Fruit fly (Drosophila melanogaster) whole organism, pupa: ENCODE measurements around the gene CG14855.

Experiments used
- CG10348 ChIP-seq: fragments of 200-800 bp; sonication (Bioruptor generic); IDR thresholded peaks from 2 replicates; pipeline ENCODE4 v1.3.6; 2022; ENCODE audit warnings: missing biosample characterization, missing genetic modification characterization
- CG15710 ChIP-seq: fragments of 200-800 bp; sonication (Bioruptor generic); optimal IDR thresholded peaks from 2 replicates; lab custom pipeline; 2018; ENCODE audit warnings: missing biosample characterization, mild to moderate bottlenecking, missing genetic modification characterization, moderate library complexity
- CG34367 ChIP-seq: fragments of 200-800 bp; sonication (Bioruptor generic); optimal IDR thresholded peaks from 2 replicates; lab custom pipeline; 2018; ENCODE audit warnings: missing biosample characterization, mild to moderate bottlenecking, missing genetic modification characterization
- CG8159 ChIP-seq: fragments of 200-800 bp; sonication (Bioruptor generic); optimal IDR thresholded peaks from 3 replicates; lab custom pipeline; 2018; ENCODE audit warnings: missing biosample characterization, mild to moderate bottlenecking, missing genetic modification characterization, moderate library complexity
- CG8301 ChIP-seq: fragments of 200-800 bp; sonication (Bioruptor generic); optimal IDR thresholded peaks from 2 replicates; lab custom pipeline; 2018; ENCODE audit warnings: missing biosample characterization, mild to moderate bottlenecking, missing genetic modification characterization
- CG9948 ChIP-seq: fragments of 200-800 bp; sonication (Bioruptor generic); optimal IDR thresholded peaks from 2 replicates; lab custom pipeline; 2018; ENCODE audit warnings: missing biosample characterization, mild to moderate bottlenecking, missing genetic modification characterization, moderate library complexity
- D1 ChIP-seq: fragments of 200-800 bp; sonication (Bioruptor generic); optimal IDR thresholded peaks from 2 replicates; lab custom pipeline; 2018; ENCODE audit warnings: missing biosample characterization, mild to moderate bottlenecking, missing genetic modification characterization, moderate library complexity
- EcR ChIP-seq: fragments of 200-800 bp; sonication (Bioruptor generic); optimal IDR thresholded peaks from 3 replicates; lab custom pipeline; 2019; ENCODE audit warnings: missing biosample characterization, missing genetic modification characterization, mild to moderate bottlenecking, moderate library complexity, missing genetic modification reagents
- Pif1A ChIP-seq: fragments of 200-800 bp; sonication (Bioruptor generic); optimal IDR thresholded peaks from 3 replicates; lab custom pipeline; 2016; ENCODE audit warnings: missing biosample characterization, missing genetic modification characterization
- Pif1B ChIP-seq: fragments of 200-800 bp; sonication (Bioruptor generic); optimal IDR thresholded peaks from 3 replicates; lab custom pipeline; 2016; ENCODE audit warnings: missing biosample characterization, missing genetic modification characterization
- Snoo ChIP-seq: fragments of 200-800 bp; sonication (Bioruptor generic); optimal IDR thresholded peaks from 3 replicates; lab custom pipeline; 2017; ENCODE audit warnings: missing biosample characterization, mild to moderate bottlenecking, missing genetic modification characterization, inconsistent platforms
- fd96Ca ChIP-seq: fragments of 200-800 bp; sonication (Bioruptor generic); IDR thresholded peaks from 3 replicates; pipeline ENCODE4 v1.3.6; 2022; ENCODE audit warnings: missing biosample characterization, missing genetic modification characterization
- gl ChIP-seq: fragments of 200-800 bp; sonication (Bioruptor generic); optimal IDR thresholded peaks from 2 replicates; lab custom pipeline; 2018; ENCODE audit warnings: missing biosample characterization, mild to moderate bottlenecking, missing genetic modification characterization
- rn ChIP-seq: fragments of 200-800 bp; sonication (Bioruptor generic); IDR thresholded peaks from 2 replicates; pipeline ENCODE4 v1.3.6; 2022; ENCODE audit warnings: missing biosample characterization, missing genetic modification characterization

dm6 chr3R:14748323-14749076 is 47.6 kb upstream of the CG14855 start:
- peak; percentile 28 for TF ChIP-seq CG8301 (tag; lab: Kevin White, UChicago)
- no peak for TF ChIP-seq CG15710 (tag; lab: Kevin White, UChicago)
- no peak for TF ChIP-seq rn (GFP tag; lab: Robert Waterston, UW)
- TF ChIP-seq gl: no peak
- no peak for TF ChIP-seq EcR
- no peak for TF ChIP-seq CG9948
- TF ChIP-seq Pif1B (GFP tag; lab: Kevin White, UChicago): no peak
- TF ChIP-seq fd96Ca (GFP tag; lab: Robert Waterston, UW): no peak
- TF ChIP-seq Snoo: no peak
- no peak for TF ChIP-seq CG34367 (tag; lab: Kevin White, UChicago)
- no peak for TF ChIP-seq D1
- no peak for TF ChIP-seq Pif1A (GFP tag; lab: Kevin White, UChicago)
- no peak for TF ChIP-seq CG8159 (tag; lab: Kevin White, UChicago)
- no peak for TF ChIP-seq CG10348 (GFP tag; lab: Robert Waterston, UW)
